Fruit fly (Drosophila melanogaster) whole organism, embryonic: Measurements from ENCODE around the gene Xe7.
A peak's percentile ranks its signal among the peaks of the same experiment; 100 is the strongest.

Experiments used
- Bdp1 ChIP-seq: fragments of 200-800 bp; sonication (Bioruptor generic); optimal IDR thresholded peaks from 3 replicates; lab custom pipeline; 2016; ENCODE audit warnings: missing biosample characterization, missing genetic modification characterization
- C15 ChIP-seq: fragments of 200-800 bp; sonication (Bioruptor generic); IDR thresholded peaks from 3 replicates; pipeline ENCODE4 v1.3.6; 2022; ENCODE audit warnings: missing biosample characterization, missing genetic modification characterization
- CG10654 ChIP-seq: fragments of 200-800 bp; sonication (Bioruptor generic); optimal IDR thresholded peaks from 2 replicates; lab custom pipeline; 2016; ENCODE audit warnings: missing biosample characterization, missing genetic modification characterization
- CG14860 ChIP-seq: fragments of 200-800 bp; sonication (Bioruptor generic); IDR thresholded peaks from 3 replicates; pipeline ENCODE4 v1.3.6; 2022; ENCODE audit warnings: missing biosample characterization, missing genetic modification characterization; ENCODE audit not compliant: partially characterized antibody
- CG1602 ChIP-seq: fragments of 200-800 bp; sonication (Bioruptor generic); optimal IDR thresholded peaks from 3 replicates; lab custom pipeline; 2016; ENCODE audit warnings: missing biosample characterization, missing genetic modification characterization
- CG16813 ChIP-seq: fragments of 200-800 bp; sonication (Bioruptor generic); IDR thresholded peaks from 3 replicates; pipeline ENCODE4 v1.3.6; 2022; ENCODE audit warnings: missing biosample characterization, missing genetic modification characterization; ENCODE audit not compliant: partially characterized antibody
- CG18476 ChIP-seq: fragments of 200-800 bp; sonication (Bioruptor generic); optimal IDR thresholded peaks from 2 replicates; lab custom pipeline; 2016; ENCODE audit warnings: missing biosample characterization, mild to moderate bottlenecking, missing genetic modification characterization
- CG2120 ChIP-seq: fragments of 200-800 bp; sonication (Bioruptor generic); optimal IDR thresholded peaks from 3 replicates; lab custom pipeline; 2016; ENCODE audit warnings: missing biosample characterization, missing genetic modification characterization
- CG2129 ChIP-seq: fragments of 200-800 bp; sonication (Bioruptor generic); IDR thresholded peaks from 2 replicates; pipeline ENCODE4 v1.3.6; 2022; ENCODE audit warnings: missing biosample characterization, missing genetic modification characterization; ENCODE audit not compliant: partially characterized antibody
- CG30403 ChIP-seq: fragments of 200-800 bp; sonication (Bioruptor generic); optimal IDR thresholded peaks from 3 replicates; lab custom pipeline; 2016; ENCODE audit warnings: missing biosample characterization, missing genetic modification characterization
- CG3065 ChIP-seq: fragments of 200-800 bp; sonication (Bioruptor generic); optimal IDR thresholded peaks from 2 replicates; lab custom pipeline; 2016; ENCODE audit warnings: missing biosample characterization, missing genetic modification characterization
- CG33557 ChIP-seq: fragments of 200-800 bp; sonication (Bioruptor generic); optimal IDR thresholded peaks from 2 replicates; lab custom pipeline; 2019; ENCODE audit warnings: missing biosample characterization, mild to moderate bottlenecking, missing genetic modification characterization, moderate library complexity
- CG34224 ChIP-seq: fragments of 200-800 bp; sonication (Bioruptor generic); IDR thresholded peaks from 3 replicates; pipeline ENCODE4 v1.3.6; 2022; ENCODE audit warnings: missing biosample characterization, missing genetic modification characterization; ENCODE audit not compliant: partially characterized antibody
- CG4404 ChIP-seq: fragments of 200-800 bp; sonication (Bioruptor generic); IDR thresholded peaks from 2 replicates; pipeline ENCODE4 v1.3.6; 2022; ENCODE audit warnings: missing biosample characterization, missing genetic modification characterization
- CG6791 ChIP-seq: fragments of 200-800 bp; sonication (Bioruptor generic); IDR thresholded peaks from 3 replicates; pipeline ENCODE4 v1.3.6; 2022; ENCODE audit warnings: missing biosample characterization, missing genetic modification characterization; ENCODE audit not compliant: partially characterized antibody
- CG6854 ChIP-seq: fragments of 200-800 bp; sonication (Bioruptor generic); optimal IDR thresholded peaks from 3 replicates; lab custom pipeline; 2017; ENCODE audit warnings: missing biosample characterization, mild to moderate bottlenecking, missing genetic modification characterization
- CG7839 ChIP-seq: fragments of 200-800 bp; sonication (Bioruptor generic); optimal IDR thresholded peaks from 3 replicates; lab custom pipeline; 2018; ENCODE audit warnings: missing biosample characterization, mild to moderate bottlenecking, missing genetic modification characterization, moderate library complexity
- CG7963 ChIP-seq: fragments of 200-800 bp; sonication (Bioruptor generic); IDR thresholded peaks from 3 replicates; pipeline ENCODE4 v1.3.6; 2022; ENCODE audit warnings: missing biosample characterization, missing genetic modification characterization; ENCODE audit not compliant: partially characterized antibody
- Chrac-16 ChIP-seq: fragments of 200-800 bp; sonication (Bioruptor generic); optimal IDR thresholded peaks from 3 replicates; lab custom pipeline; 2016; ENCODE audit warnings: missing biosample characterization, missing genetic modification characterization
- Dad ChIP-seq: fragments of 200-800 bp; sonication (Bioruptor generic); optimal IDR thresholded peaks from 3 replicates; lab custom pipeline; 2016; ENCODE audit warnings: missing biosample characterization, missing genetic modification characterization
- Dip3 ChIP-seq: fragments of 200-800 bp; sonication (Bioruptor generic); optimal IDR thresholded peaks from 3 replicates; lab custom pipeline; 2016; ENCODE audit warnings: missing biosample characterization, missing genetic modification characterization
- Dref ChIP-seq: fragments of 200-800 bp; sonication (Bioruptor generic); IDR thresholded peaks from 2 replicates; pipeline ENCODE4 v1.3.6; 2022; ENCODE audit warnings: missing biosample characterization, missing genetic modification characterization
- Hey ChIP-seq: fragments of 200-800 bp; sonication (Bioruptor generic); optimal IDR thresholded peaks from 3 replicates; lab custom pipeline; 2018; ENCODE audit warnings: missing biosample characterization, mild to moderate bottlenecking, missing genetic modification characterization
- Hsf ChIP-seq: fragments of 200-800 bp; sonication (Bioruptor generic); optimal IDR thresholded peaks from 3 replicates; lab custom pipeline; 2016; ENCODE audit warnings: missing biosample characterization, missing genetic modification characterization
- Med ChIP-seq: fragments of 200-800 bp; sonication (Bioruptor generic); peaks from one replicate; lab custom pipeline; 2016; ENCODE audit warnings: missing biosample characterization, missing genetic modification characterization, mild to moderate bottlenecking, inconsistent platforms, moderate library complexity
- Myb ChIP-seq: fragments of 200-800 bp; sonication (Bioruptor generic); optimal IDR thresholded peaks from 2 replicates; lab custom pipeline; 2016; ENCODE audit warnings: missing biosample characterization, missing genetic modification characterization
- Opbp ChIP-seq: fragments of 200-800 bp; sonication (Bioruptor generic); IDR thresholded peaks from 3 replicates; pipeline ENCODE4 v1.3.6; 2022; ENCODE audit warnings: missing biosample characterization, missing genetic modification characterization; ENCODE audit not compliant: partially characterized antibody
- Rfx ChIP-seq: fragments of 200-800 bp; sonication (Bioruptor generic); IDR thresholded peaks from 2 replicates; pipeline ENCODE4 v1.3.6; 2022; ENCODE audit warnings: missing biosample characterization, missing genetic modification characterization
- Sry-δ ChIP-seq: fragments of 200-800 bp; sonication (Bioruptor generic); optimal IDR thresholded peaks from 2 replicates; lab custom pipeline; 2016; ENCODE audit warnings: missing biosample characterization, missing genetic modification characterization
- ap ChIP-seq: fragments of 200-800 bp; sonication (Bioruptor generic); IDR thresholded peaks from 2 replicates; pipeline ENCODE4 v1.3.6; 2022; ENCODE audit warnings: missing biosample characterization, missing genetic modification characterization
- bowl ChIP-seq: fragments of 200-800 bp; sonication (Bioruptor generic); IDR thresholded peaks from 2 replicates; pipeline ENCODE4 v1.3.6; 2022; ENCODE audit warnings: missing biosample characterization, missing genetic modification characterization
- cg ChIP-seq: fragments of 200-800 bp; sonication (Bioruptor generic); optimal IDR thresholded peaks from 3 replicates; lab custom pipeline; 2019; ENCODE audit warnings: missing biosample characterization, mild to moderate bottlenecking, missing genetic modification characterization, moderate library complexity
- fd96Cb ChIP-seq: fragments of 200-800 bp; sonication (Bioruptor generic); optimal IDR thresholded peaks from 2 replicates; lab custom pipeline; 2018; ENCODE audit warnings: missing biosample characterization, mild to moderate bottlenecking, missing genetic modification characterization, moderate library complexity
- fru ChIP-seq: fragments of >200 bp; optimal IDR thresholded peaks from 2 replicates; lab custom pipeline; 2017
- gfzf ChIP-seq: fragments of 200-800 bp; sonication (Bioruptor generic); optimal IDR thresholded peaks from 2 replicates; lab custom pipeline; 2016; ENCODE audit warnings: missing biosample characterization, mild to moderate bottlenecking, missing genetic modification characterization, moderate library complexity
- gt ChIP-seq: fragments of 200-800 bp; sonication (Bioruptor generic); IDR thresholded peaks from 2 replicates; pipeline ENCODE4 v1.3.6; 2022; ENCODE audit warnings: missing biosample characterization, missing genetic modification characterization
- hb ChIP-seq: fragments of 200-800 bp; sonication (Bioruptor generic); IDR thresholded peaks from 3 replicates; pipeline ENCODE4 v1.3.6; 2022; ENCODE audit warnings: missing biosample characterization, missing genetic modification characterization; ENCODE audit not compliant: partially characterized antibody
- maf-S ChIP-seq: fragments of 200-800 bp; sonication (Bioruptor generic); optimal IDR thresholded peaks from 2 replicates; lab custom pipeline; 2016; ENCODE audit warnings: missing biosample characterization, missing genetic modification characterization
- mam ChIP-seq: fragments of 200-800 bp; sonication (Bioruptor generic); optimal IDR thresholded peaks from 3 replicates; lab custom pipeline; 2016; ENCODE audit warnings: missing biosample characterization, missing genetic modification characterization
- mld ChIP-seq: fragments of 200-800 bp; sonication (Bioruptor generic); IDR thresholded peaks from 3 replicates; pipeline ENCODE4 v1.3.6; 2022; ENCODE audit warnings: missing biosample characterization, missing genetic modification characterization; ENCODE audit not compliant: partially characterized antibody
- nerfin-2 ChIP-seq: fragments of 200-800 bp; sonication (Bioruptor generic); IDR thresholded peaks from 2 replicates; pipeline ENCODE4 v1.3.6; 2022; ENCODE audit warnings: missing biosample characterization, missing genetic modification characterization; ENCODE audit not compliant: partially characterized antibody
- org-1 ChIP-seq: fragments of 200-800 bp; sonication (Bioruptor generic); optimal IDR thresholded peaks from 2 replicates; lab custom pipeline; 2017; ENCODE audit warnings: missing biosample characterization, missing genetic modification characterization
- pnt ChIP-seq: fragments of 200-800 bp; sonication (Bioruptor generic); optimal IDR thresholded peaks from 3 replicates; lab custom pipeline; 2016; ENCODE audit warnings: missing biosample characterization, missing genetic modification characterization
- pzg ChIP-seq: fragments of 200-800 bp; sonication (Bioruptor generic); optimal IDR thresholded peaks from 3 replicates; lab custom pipeline; 2018; ENCODE audit warnings: missing biosample characterization, mild to moderate bottlenecking, missing genetic modification characterization, moderate library complexity
- sd ChIP-seq: fragments of 200-800 bp; sonication (Bioruptor generic); optimal IDR thresholded peaks from 3 replicates; lab custom pipeline; 2018; ENCODE audit warnings: missing biosample characterization, mild to moderate bottlenecking, missing genetic modification characterization, moderate library complexity
- sens ChIP-seq: fragments of 200-800 bp; sonication (Bioruptor generic); peaks from one replicate; lab custom pipeline; 2016; ENCODE audit warnings: missing biosample characterization, missing genetic modification characterization
- sens-2 ChIP-seq: fragments of 200-800 bp; sonication (Bioruptor generic); IDR thresholded peaks from 2 replicates; pipeline ENCODE4 v1.3.6; 2022; ENCODE audit warnings: missing biosample characterization, missing genetic modification characterization
- tna ChIP-seq: fragments of 200-800 bp; sonication (Bioruptor generic); IDR thresholded peaks from 2 replicates; pipeline ENCODE4 v1.3.6; 2022; ENCODE audit warnings: missing biosample characterization, missing genetic modification characterization; ENCODE audit not compliant: partially characterized antibody
- ttk ChIP-seq: fragments of 200-800 bp; sonication (Bioruptor generic); IDR thresholded peaks from 2 replicates; pipeline ENCODE4 v2.1.2; 2022; ENCODE audit warnings: missing biosample characterization, missing genetic modification characterization
- zen2 ChIP-seq: fragments of 200-800 bp; sonication (Bioruptor generic); IDR thresholded peaks from 3 replicates; pipeline ENCODE4 v1.3.6; 2022; ENCODE audit warnings: missing biosample characterization, missing genetic modification characterization; ENCODE audit not compliant: partially characterized antibody
- zfh1 ChIP-seq: fragments of 200-800 bp; sonication (Bioruptor generic); IDR thresholded peaks from 3 replicates; pipeline ENCODE4 v1.3.6; 2022; ENCODE audit warnings: missing biosample characterization, missing genetic modification characterization

The Xe7 gene

dm6 chr3R:5659829-5660197, 9.3 kb downstream of the Xe7 start, which contains the start of gene CG2182:
Gene CG2182, minus strand, starts transcription at chr3R:5659912.
- peak; percentile 10 for TF ChIP-seq Med (GFP tag; lab: Kevin White, UChicago)
- TF ChIP-seq C15 = no peak
- peak; percentile 19 for TF ChIP-seq gfzf (GFP tag; lab: Kevin White, UChicago)
- TF ChIP-seq Dref (GFP tag; lab: Robert Waterston, UW) = peak; percentile 56
- TF ChIP-seq CG10654 (GFP tag; lab: Kevin White, UChicago) = no peak
- no peak for TF ChIP-seq sens-2 (GFP tag; lab: Robert Waterston, UW)
- TF ChIP-seq fd96Cb (tag; lab: Kevin White, UChicago) = no peak
- TF ChIP-seq CG34224 (GFP tag; lab: Robert Waterston, UW) = peak; percentile 9
- TF ChIP-seq hb (GFP tag; lab: Robert Waterston, UW) = peak; percentile 55
- peak; percentile 0 for TF ChIP-seq Dad (GFP tag; lab: Kevin White, UChicago)
- TF ChIP-seq CG1602 (GFP tag; lab: Kevin White, UChicago) = no peak
- TF ChIP-seq mld (GFP tag; lab: Robert Waterston, UW) = peak; percentile 58; the same call in 2 of the 3 replicates
- TF ChIP-seq CG33557 = peak; percentile 17
- TF ChIP-seq ttk (GFP tag; lab: Robert Waterston, UW) = no peak
- peak; percentile 39; the same call in 1 of the 2 replicates for TF ChIP-seq CG2129
- TF ChIP-seq CG18476 (GFP tag; lab: Kevin White, UChicago) = no peak
- no peak for TF ChIP-seq Dip3 (GFP tag; lab: Kevin White, UChicago)
- TF ChIP-seq zen2 = peak; percentile 47; the same call in 2 of the 3 replicates
- no peak for TF ChIP-seq gt (GFP tag; lab: Robert Waterston, UW)
- peak; percentile 53 for TF ChIP-seq Sry-δ
- TF ChIP-seq pnt = no peak
- no peak for TF ChIP-seq CG30403 (GFP tag; lab: Kevin White, UChicago)
- TF ChIP-seq CG7839 (tag; lab: Kevin White, UChicago) = no peak
- peak; percentile 28 for TF ChIP-seq Myb (GFP tag; lab: Kevin White, UChicago)
- TF ChIP-seq Bdp1 (GFP tag; lab: Kevin White, UChicago) = no peak
- peak; percentile 10 for TF ChIP-seq tna (GFP tag; lab: Robert Waterston, UW)
- TF ChIP-seq nerfin-2 (GFP tag; lab: Robert Waterston, UW) = peak; percentile 7
- no peak for TF ChIP-seq fru (lab: Kevin White, UChicago)
- peak; percentile 43 for TF ChIP-seq CG14860 (GFP tag; lab: Robert Waterston, UW)
- TF ChIP-seq mam (GFP tag; lab: Kevin White, UChicago) = peak; percentile 11
- peak; percentile 86 for TF ChIP-seq CG6791
- no peak for TF ChIP-seq zfh1
- peak; percentile 92 for TF ChIP-seq Opbp (GFP tag; lab: Robert Waterston, UW)
- TF ChIP-seq CG4404 (GFP tag; lab: Robert Waterston, UW) = no peak; the same call in 1 of the 2 replicates
- TF ChIP-seq pzg (GFP tag; lab: Kevin White, UChicago) = peak; percentile 39
- no peak for TF ChIP-seq CG6854
- peak; percentile 3 for TF ChIP-seq Hsf (GFP tag; lab: Kevin White, UChicago)
- TF ChIP-seq sd = no peak
- TF ChIP-seq Hey = no peak
- TF ChIP-seq Rfx (GFP tag; lab: Robert Waterston, UW) = peak; percentile 52
- TF ChIP-seq ap (GFP tag; lab: Robert Waterston, UW) = no peak
- TF ChIP-seq sens = no peak
- TF ChIP-seq CG3065 (GFP tag; lab: Kevin White, UChicago) = no peak
- peak; percentile 65; the same call in 2 of the 3 replicates for TF ChIP-seq CG7963
- peak; percentile 50 for TF ChIP-seq CG16813 (GFP tag; lab: Robert Waterston, UW)
- no peak for TF ChIP-seq maf-S (GFP tag; lab: Kevin White, UChicago)
- no peak for TF ChIP-seq org-1 (GFP tag; lab: Kevin White, UChicago)
- TF ChIP-seq CG2120 (GFP tag; lab: Kevin White, UChicago) = peak; percentile 31
- no peak for TF ChIP-seq Chrac-16 (GFP tag; lab: Kevin White, UChicago)
- no peak for TF ChIP-seq bowl (GFP tag; lab: Robert Waterston, UW)
- no peak for TF ChIP-seq cg
